Fruit fly (Drosophila melanogaster) whole organism, embryonic: Measurements from ENCODE around the gene Osi19.

Experiments
- Adf1 ChIP-seq: fragments of 200-800 bp; sonication (Bioruptor generic); IDR thresholded peaks from 2 replicates; pipeline ENCODE4 v1.3.6; 2022; ENCODE audit warnings: missing biosample characterization, missing genetic modification characterization
- Bdp1 ChIP-seq: fragments of 200-800 bp; sonication (Bioruptor generic); optimal IDR thresholded peaks from 3 replicates; lab custom pipeline; 2016; ENCODE audit warnings: missing biosample characterization, missing genetic modification characterization
- Blimp-1 ChIP-seq: fragments of 200-800 bp; sonication (Bioruptor generic); optimal IDR thresholded peaks from 3 replicates; lab custom pipeline; 2018; ENCODE audit warnings: missing biosample characterization, missing genetic modification characterization, mild to moderate bottlenecking, moderate library complexity, missing genetic modification reagents
- Bteb2 ChIP-seq: fragments of 200-800 bp; sonication (Bioruptor generic); optimal IDR thresholded peaks from 2 replicates; lab custom pipeline; 2016; ENCODE audit warnings: missing biosample characterization, missing genetic modification characterization
- CG10366 ChIP-seq: fragments of 200-800 bp; sonication (Bioruptor generic); IDR thresholded peaks from 2 replicates; pipeline ENCODE4 v1.3.6; 2022; ENCODE audit warnings: missing biosample characterization, missing genetic modification characterization
- CG10462 ChIP-seq: fragments of 200-800 bp; sonication (Bioruptor generic); optimal IDR thresholded peaks from 2 replicates; lab custom pipeline; 2016; ENCODE audit warnings: missing biosample characterization, missing genetic modification characterization
- CG10654 ChIP-seq: fragments of 200-800 bp; sonication (Bioruptor generic); optimal IDR thresholded peaks from 2 replicates; lab custom pipeline; 2016; ENCODE audit warnings: missing biosample characterization, missing genetic modification characterization
- CG15011 ChIP-seq: fragments of 200-800 bp; sonication (Bioruptor generic); optimal IDR thresholded peaks from 3 replicates; lab custom pipeline; 2018; ENCODE audit warnings: missing biosample characterization, mild to moderate bottlenecking, missing genetic modification characterization
- CG17186 ChIP-seq: fragments of 200-800 bp; sonication (Bioruptor generic); optimal IDR thresholded peaks from 3 replicates; lab custom pipeline; 2017; ENCODE audit warnings: missing biosample characterization, missing genetic modification reagents, missing genetic modification characterization
- CG17568 ChIP-seq: fragments of 200-800 bp; sonication (Bioruptor generic); optimal IDR thresholded peaks from 2 replicates; lab custom pipeline; 2018; ENCODE audit warnings: missing biosample characterization, mild to moderate bottlenecking, missing genetic modification characterization, moderate library complexity
- CG17829 ChIP-seq: fragments of 200-800 bp; optimal IDR thresholded peaks from 2 replicates; lab custom pipeline; 2019; ENCODE audit warnings: missing biosample characterization, mild to moderate bottlenecking, missing genetic modification characterization, moderate library complexity
- CG18599 ChIP-seq: fragments of 200-800 bp; sonication (Bioruptor generic); optimal IDR thresholded peaks from 3 replicates; lab custom pipeline; 2017; ENCODE audit warnings: missing biosample characterization, missing genetic modification characterization, mild to moderate bottlenecking, moderate library complexity, missing genetic modification reagents
- CG30403 ChIP-seq: fragments of 200-800 bp; sonication (Bioruptor generic); optimal IDR thresholded peaks from 3 replicates; lab custom pipeline; 2016; ENCODE audit warnings: missing biosample characterization, missing genetic modification characterization
- CG4730 ChIP-seq: fragments of 200-800 bp; sonication (Bioruptor generic); IDR thresholded peaks from 2 replicates; pipeline ENCODE4 v1.3.6; 2022; ENCODE audit warnings: missing biosample characterization, missing genetic modification characterization
- CG6272 ChIP-seq: fragments of 200-800 bp; sonication (Bioruptor generic); IDR thresholded peaks from 2 replicates; pipeline ENCODE4 v1.3.6; 2022; ENCODE audit warnings: missing biosample characterization, missing genetic modification characterization
- CG6654 ChIP-seq: fragments of 200-800 bp; sonication (Bioruptor generic); optimal IDR thresholded peaks from 2 replicates; lab custom pipeline; 2017; ENCODE audit warnings: missing biosample characterization, mild to moderate bottlenecking, missing genetic modification characterization
- CG6683 ChIP-seq: fragments of 200-800 bp; sonication (Bioruptor generic); optimal IDR thresholded peaks from 2 replicates; lab custom pipeline; 2017; ENCODE audit warnings: missing biosample characterization, mild to moderate bottlenecking, missing genetic modification characterization, missing genetic modification reagents
- CG7357 ChIP-seq: fragments of 200-800 bp; sonication (Bioruptor generic); IDR thresholded peaks from 3 replicates; pipeline ENCODE4 v1.3.6; 2022; ENCODE audit warnings: missing biosample characterization, missing genetic modification characterization
- CG9437 ChIP-seq: fragments of 200-800 bp; sonication (Bioruptor generic); optimal IDR thresholded peaks from 2 replicates; lab custom pipeline; 2018; ENCODE audit warnings: missing biosample characterization, mild to moderate bottlenecking, missing genetic modification characterization
- D19B ChIP-seq: fragments of 200-800 bp; sonication (Bioruptor generic); optimal IDR thresholded peaks from 2 replicates; lab custom pipeline; 2017; ENCODE audit warnings: missing biosample characterization, mild to moderate bottlenecking, missing genetic modification characterization
- Dad ChIP-seq: fragments of 200-800 bp; sonication (Bioruptor generic); optimal IDR thresholded peaks from 3 replicates; lab custom pipeline; 2016; ENCODE audit warnings: missing biosample characterization, missing genetic modification characterization
- Hsf ChIP-seq: fragments of 200-800 bp; sonication (Bioruptor generic); optimal IDR thresholded peaks from 3 replicates; lab custom pipeline; 2016; ENCODE audit warnings: missing biosample characterization, missing genetic modification characterization
- MBD-R2 ChIP-seq: fragments of 200-800 bp; sonication (Bioruptor generic); IDR thresholded peaks from 2 replicates; pipeline ENCODE4 v1.3.6; 2022; ENCODE audit warnings: missing biosample characterization, missing genetic modification characterization
- Max ChIP-seq: fragments of 200-800 bp; sonication (Bioruptor generic); optimal IDR thresholded peaks from 2 replicates; lab custom pipeline; 2016; ENCODE audit warnings: missing biosample characterization, mild to moderate bottlenecking, missing genetic modification characterization
- Oli ChIP-seq: fragments of 200-800 bp; sonication (Bioruptor generic); optimal IDR thresholded peaks from 2 replicates; lab custom pipeline; 2018; ENCODE audit warnings: missing biosample characterization, mild to moderate bottlenecking, missing genetic modification characterization, moderate library complexity
- Ravus ChIP-seq: fragments of 200-800 bp; sonication (Bioruptor generic); IDR thresholded peaks from 2 replicates; pipeline ENCODE4 v1.3.6; 2022; ENCODE audit warnings: missing biosample characterization, missing genetic modification characterization
- Spps ChIP-seq: fragments of 200-800 bp; sonication (Bioruptor generic); optimal IDR thresholded peaks from 2 replicates; lab custom pipeline; 2018; ENCODE audit warnings: missing biosample characterization, mild to moderate bottlenecking, missing genetic modification characterization
- ap ChIP-seq: fragments of 200-800 bp; sonication (Bioruptor generic); IDR thresholded peaks from 2 replicates; pipeline ENCODE4 v1.3.6; 2022; ENCODE audit warnings: missing biosample characterization, missing genetic modification characterization
- cato ChIP-seq: fragments of 200-800 bp; sonication (Bioruptor generic); optimal IDR thresholded peaks from 2 replicates; lab custom pipeline; 2016; ENCODE audit warnings: missing biosample characterization, missing genetic modification characterization, borderline replicate concordance
- caup ChIP-seq: fragments of 200-800 bp; sonication (Bioruptor generic); optimal IDR thresholded peaks from 3 replicates; lab custom pipeline; 2017; ENCODE audit warnings: missing biosample characterization, mild to moderate bottlenecking, missing genetic modification characterization, moderate library complexity; ENCODE audit not compliant: severe bottlenecking
- crol ChIP-seq: fragments of 200-800 bp; sonication (Bioruptor generic); IDR thresholded peaks from 2 replicates; pipeline ENCODE4 v1.3.6; 2022; ENCODE audit warnings: missing biosample characterization, missing genetic modification characterization
- dpn ChIP-seq, 2 experiments: fragments of 200-800 bp; sonication (Bioruptor generic); optimal IDR thresholded peaks; 3 replicates each; lab custom pipeline; 2016; ENCODE audit warnings: missing biosample characterization in 2 of 2, missing genetic modification characterization in 2 of 2
- dysf ChIP-seq: fragments of 200-800 bp; sonication (Bioruptor generic); IDR thresholded peaks from 3 replicates; pipeline ENCODE4 v1.3.6; 2022; ENCODE audit warnings: missing biosample characterization, missing genetic modification characterization
- esg ChIP-seq: fragments of 200-800 bp; sonication (Bioruptor generic); conservative IDR thresholded peaks from 2 replicates; pipeline ENCODE4 v1.3.6; 2022; ENCODE audit warnings: missing biosample characterization, missing genetic modification characterization
- fd96Cb ChIP-seq: fragments of 200-800 bp; sonication (Bioruptor generic); optimal IDR thresholded peaks from 2 replicates; lab custom pipeline; 2018; ENCODE audit warnings: missing biosample characterization, mild to moderate bottlenecking, missing genetic modification characterization, moderate library complexity
- grn ChIP-seq: fragments of 200-800 bp; sonication (Bioruptor generic); optimal IDR thresholded peaks from 3 replicates; lab custom pipeline; 2017; ENCODE audit warnings: missing biosample characterization, missing genetic modification characterization
- ham ChIP-seq: fragments of 200-800 bp; sonication (Bioruptor generic); IDR thresholded peaks from 2 replicates; pipeline ENCODE4 v1.3.6; 2022; ENCODE audit warnings: missing biosample characterization, missing genetic modification characterization
- ind ChIP-seq: fragments of 200-800 bp; sonication (Bioruptor generic); optimal IDR thresholded peaks from 3 replicates; lab custom pipeline; 2016; ENCODE audit warnings: missing biosample characterization, missing genetic modification characterization
- kah ChIP-seq: fragments of 200-800 bp; sonication (Bioruptor generic); optimal IDR thresholded peaks from 2 replicates; lab custom pipeline; 2018; ENCODE audit warnings: missing biosample characterization, mild to moderate bottlenecking, missing genetic modification characterization
- ken ChIP-seq: fragments of 200-800 bp; sonication (Bioruptor generic); IDR thresholded peaks from 3 replicates; pipeline ENCODE4 v1.3.6; 2022; ENCODE audit warnings: missing biosample characterization, missing genetic modification characterization
- mld ChIP-seq: fragments of 200-800 bp; sonication (Bioruptor generic); IDR thresholded peaks from 3 replicates; pipeline ENCODE4 v1.3.6; 2022; ENCODE audit warnings: missing biosample characterization, missing genetic modification characterization; ENCODE audit not compliant: partially characterized antibody
- nmo ChIP-seq: fragments of 200-800 bp; sonication (Bioruptor generic); optimal IDR thresholded peaks from 2 replicates; lab custom pipeline; 2018; ENCODE audit warnings: missing biosample characterization, mild to moderate bottlenecking, missing genetic modification characterization, moderate library complexity
- oc ChIP-seq: fragments of 200-800 bp; sonication (Bioruptor generic); optimal IDR thresholded peaks from 2 replicates; lab custom pipeline; 2018; ENCODE audit warnings: missing biosample characterization, mild to moderate bottlenecking, missing genetic modification characterization, moderate library complexity
- pzg ChIP-seq: fragments of 200-800 bp; sonication (Bioruptor generic); optimal IDR thresholded peaks from 3 replicates; lab custom pipeline; 2018; ENCODE audit warnings: missing biosample characterization, mild to moderate bottlenecking, missing genetic modification characterization, moderate library complexity
- ranshi ChIP-seq: fragments of 200-800 bp; sonication (Bioruptor generic); IDR thresholded peaks from 2 replicates; pipeline ENCODE4 v1.3.6; 2022; ENCODE audit warnings: missing biosample characterization, missing genetic modification characterization
- tgo ChIP-seq: fragments of 200-800 bp; sonication (Bioruptor generic); IDR thresholded peaks from 3 replicates; pipeline ENCODE4 v1.3.6; 2022; ENCODE audit warnings: missing biosample characterization, missing genetic modification characterization
- trh ChIP-seq: fragments of 200-800 bp; sonication (Bioruptor generic); optimal IDR thresholded peaks from 2 replicates; lab custom pipeline; 2016; ENCODE audit warnings: missing biosample characterization, missing genetic modification characterization
- z ChIP-seq: fragments of 200-800 bp; sonication (Bioruptor generic); IDR thresholded peaks from 3 replicates; pipeline ENCODE4 v1.3.6; 2022; ENCODE audit warnings: missing biosample characterization, missing genetic modification characterization
- zen2 ChIP-seq: fragments of 200-800 bp; sonication (Bioruptor generic); IDR thresholded peaks from 3 replicates; pipeline ENCODE4 v1.3.6; 2022; ENCODE audit warnings: missing biosample characterization, missing genetic modification characterization; ENCODE audit not compliant: partially characterized antibody

Osi19 gene

dm6 chr3R:6353624-6354352 lies 18.6 kb downstream of the Osi19 start (continued):
- TF ChIP-seq Oli (tag; lab: Kevin White, UChicago) = peak; percentile 92
- TF ChIP-seq oc (tag; lab: Kevin White, UChicago) = no peak
- peak; percentile 68 for TF ChIP-seq Bteb2 (GFP tag; lab: Kevin White, UChicago)
- TF ChIP-seq CG15011 (GFP tag; lab: Kevin White, UChicago) = peak; percentile 77
- TF ChIP-seq MBD-R2 (GFP tag; lab: Robert Waterston, UW) = no peak
- TF ChIP-seq trh = peak; percentile 31
- peak; percentile 69 for TF ChIP-seq CG10462 (GFP tag; lab: Kevin White, UChicago)
- no peak for TF ChIP-seq pzg (GFP tag; lab: Kevin White, UChicago)
- TF ChIP-seq crol = no peak
- TF ChIP-seq CG30403 (GFP tag; lab: Kevin White, UChicago) = peak; percentile 86
- TF ChIP-seq CG4730 (GFP tag; lab: Robert Waterston, UW) = peak; percentile 47
- peak; percentile 72 for TF ChIP-seq tgo (GFP tag; lab: Robert Waterston, UW)
- TF ChIP-seq ken (GFP tag; lab: Robert Waterston, UW) = peak; percentile 21; the same call in 1 of the 3 replicates
- TF ChIP-seq caup (GFP tag; lab: Kevin White, UChicago) = peak; percentile 64
- no peak for TF ChIP-seq grn (GFP tag; lab: Kevin White, UChicago)
- no peak for TF ChIP-seq zen2 (GFP tag; lab: Robert Waterston, UW)
- peak; percentile 52 for TF ChIP-seq kah (GFP tag; lab: Kevin White, UChicago)
- peak; percentile 39 for TF ChIP-seq CG10366 (GFP tag; lab: Robert Waterston, UW)
- TF ChIP-seq ham = no peak
- TF ChIP-seq cato (GFP tag; lab: Kevin White, UChicago) = peak; percentile 67
- peak; percentile 82 for TF ChIP-seq Hsf (GFP tag; lab: Kevin White, UChicago)
- peak; percentile 82 for TF ChIP-seq CG18599
- peak; percentile 66 for TF ChIP-seq D19B (GFP tag; lab: Kevin White, UChicago)
- TF ChIP-seq dysf (GFP tag; lab: Robert Waterston, UW) = peak; percentile 82; the same call in 2 of the 3 replicates
- TF ChIP-seq CG7357 (GFP tag; lab: Robert Waterston, UW) = peak; percentile 47; the same call in 1 of the 3 replicates
- TF ChIP-seq CG17186 (GFP tag; lab: Kevin White, UChicago) = peak; percentile 21
- 0 out of 2 replicates have a peak, but pooled peaks have one; percentile 32 for TF ChIP-seq ap
- peak; percentile 30 for TF ChIP-seq Dad (GFP tag; lab: Kevin White, UChicago)
- peak; percentile 93 for TF ChIP-seq nmo (GFP tag; lab: Kevin White, UChicago)
- peak; percentile 82 for TF ChIP-seq fd96Cb
- no peak for TF ChIP-seq Ravus
- TF ChIP-seq Spps (tag; lab: Kevin White, UChicago) = peak; percentile 53
- peak; percentile 48 for TF ChIP-seq CG6654 (GFP tag; lab: Kevin White, UChicago)
- peak; percentile 47 for TF ChIP-seq CG17568 (GFP tag; lab: Kevin White, UChicago)
- TF ChIP-seq CG6272 (GFP tag; lab: Robert Waterston, UW) = 0 out of 2 replicates have a peak, but pooled peaks have one; percentile 22
- peak; percentile 77 for TF ChIP-seq ind (GFP tag; lab: Kevin White, UChicago)
- TF ChIP-seq Bdp1 (GFP tag; lab: Kevin White, UChicago) = peak; percentile 53
- TF ChIP-seq dpn (GFP tag; optimal IDR thresholded peaks at IDR 0.05; lab: Kevin White, UChicago) = peak; percentile 52 to 70
- peak; percentile 58 for TF ChIP-seq CG10654 (GFP tag; lab: Kevin White, UChicago)
- peak; percentile 54; the same call in 1 of the 2 replicates for TF ChIP-seq ranshi (GFP tag; lab: Robert Waterston, UW)
- no peak for TF ChIP-seq mld (GFP tag; lab: Robert Waterston, UW)
- TF ChIP-seq Blimp-1 (GFP tag; lab: Kevin White, UChicago) = no peak
- TF ChIP-seq CG17829 (tag; lab: Kevin White, UChicago) = peak; percentile 81
- no peak for TF ChIP-seq Adf1 (GFP tag; lab: Robert Waterston, UW)
- TF ChIP-seq Max = peak; percentile 65
- TF ChIP-seq CG9437 = peak; percentile 82
- peak; percentile 50 for TF ChIP-seq esg (GFP tag; lab: Robert Waterston, UW)
- TF ChIP-seq z (GFP tag; lab: Robert Waterston, UW) = peak; percentile 79
- TF ChIP-seq CG6683 (GFP tag; lab: Kevin White, UChicago) = peak; percentile 49
